Worm (Caenorhabditis elegans): ENCODE results near the gene C09F9.1.

DNA sequence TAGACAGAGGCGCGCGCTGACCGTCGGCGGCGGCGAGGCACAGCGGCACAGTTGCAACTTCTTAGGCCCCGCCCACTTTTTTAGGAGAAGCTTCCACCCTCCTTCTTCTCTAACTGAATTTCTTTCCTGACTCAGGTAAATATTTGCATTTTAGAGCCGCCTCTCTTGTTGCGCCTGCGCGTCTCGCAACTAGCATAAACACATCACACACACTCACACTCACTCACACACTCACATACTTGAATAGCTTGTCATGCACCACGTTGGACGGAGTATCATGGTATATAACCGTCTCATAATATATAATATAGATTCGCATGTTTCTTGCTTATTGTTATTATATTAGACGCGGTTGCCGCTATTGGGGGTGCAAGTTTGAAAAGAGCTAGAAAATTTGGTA lies 13.8 kb upstream of the C09F9.1 start, which contains the start of gene unc-52:
- TF ChIP-seq nhr-237 (tag; optimal IDR thresholded peaks at IDR 0.05) (no peak), nhr-76 (tag; optimal IDR thresholded peaks at IDR 0.05) (no peak), blmp-1 (tag; optimal IDR thresholded peaks at IDR 0.05) (no peak), mep-1 (tag; optimal IDR thresholded peaks at IDR 0.05) (no peak), nhr-12 (tag; optimal IDR thresholded peaks at IDR 0.05) (no peak), lin-13 (tag; optimal IDR thresholded peaks at IDR 0.05) (no peak), lsy-2 (tag; optimal IDR thresholded peaks at IDR 0.05) (no peak), mls-2 (tag; optimal IDR thresholded peaks at IDR 0.05) (no peak), nhr-28 (tag; optimal IDR thresholded peaks at IDR 0.05) (no peak)

Measured in whole organism, mixed stage, embryonic.